Worm (Caenorhabditis elegans) whole organism, L2 larva: ENCODE measurements around the gene srt-28.
A peak's percentile ranks its signal among the peaks of the same experiment; 100 is the strongest.

Experiments
- C34F6.9 ChIP-seq: fragments of 150-350 bp; optimal IDR thresholded peaks from 2 replicates; lab custom pipeline; 2014; ENCODE audit warnings: missing biosample characterization, missing genetic modification characterization
- F13H6.1 ChIP-seq: sonication (generic microtip); optimal IDR thresholded peaks from 2 replicates; lab custom pipeline; 2016; ENCODE audit warnings: missing genetic modification characterization, missing compliant biosample characterization
- Y55F3AM.14 ChIP-seq: fragments of 200-800 bp; sonication (Bioruptor generic); optimal IDR thresholded peaks from 2 replicates; lab custom pipeline; 2018; ENCODE audit warnings: mild to moderate bottlenecking, missing genetic modification characterization, missing compliant biosample characterization
- ZK546.5 ChIP-seq: sonication (generic microtip); optimal IDR thresholded peaks from 2 replicates; lab custom pipeline; 2017; ENCODE audit warnings: missing biosample characterization, missing genetic modification characterization
- aly-2 ChIP-seq: fragments of 150-350 bp; optimal IDR thresholded peaks from 2 replicates; lab custom pipeline; 2014; ENCODE audit warnings: missing biosample characterization, missing genetic modification characterization
- ama-1 ChIP-seq: fragments of 150-350 bp; optimal IDR thresholded peaks from 2 replicates; lab custom pipeline; 2018; ENCODE audit warnings: inconsistent platforms
- blmp-1 ChIP-seq: sonication (generic microtip); optimal IDR thresholded peaks from 2 replicates; lab custom pipeline; 2017; ENCODE audit warnings: missing genetic modification characterization, mild to moderate bottlenecking, missing compliant biosample characterization, antibody characterized with exemption, moderate library complexity; ENCODE audit not compliant: insufficient read depth
- ceh-16 ChIP-seq: fragments of 150-350 bp; optimal IDR thresholded peaks from 2 replicates; lab custom pipeline; 2014; ENCODE audit warnings: missing biosample characterization, missing genetic modification characterization
- ceh-82 ChIP-seq: fragments of 150-350 bp; optimal IDR thresholded peaks from 2 replicates; lab custom pipeline; 2014; ENCODE audit warnings: missing biosample characterization, missing genetic modification characterization
- crh-2 ChIP-seq: sonication (generic microtip); optimal IDR thresholded peaks from 2 replicates; lab custom pipeline; 2017; ENCODE audit warnings: missing biosample characterization, missing genetic modification characterization
- dmd-4 ChIP-seq: sonication (generic microtip); optimal IDR thresholded peaks from 2 replicates; lab custom pipeline; 2017; ENCODE audit warnings: missing biosample characterization, missing genetic modification characterization
- elt-1 ChIP-seq: fragments of 150-350 bp; optimal IDR thresholded peaks from 2 replicates; lab custom pipeline; 2014; ENCODE audit warnings: missing biosample characterization, missing genetic modification characterization
- elt-3 ChIP-seq: sonication (generic microtip); optimal IDR thresholded peaks from 2 replicates; lab custom pipeline; 2017; ENCODE audit warnings: missing biosample characterization, missing genetic modification characterization
- fos-1 ChIP-seq: fragments of 150-350 bp; optimal IDR thresholded peaks from 2 replicates; lab custom pipeline; 2014; ENCODE audit warnings: missing biosample characterization, missing genetic modification characterization
- gmeb-1 ChIP-seq: fragments of 150-350 bp; optimal IDR thresholded peaks from 2 replicates; lab custom pipeline; 2014; ENCODE audit warnings: missing biosample characterization, missing genetic modification characterization
- lin-11 ChIP-seq: fragments of 150-350 bp; sonication (generic microtip); optimal IDR thresholded peaks from 2 replicates; lab custom pipeline; 2014; ENCODE audit warnings: missing biosample characterization, missing genetic modification characterization, inconsistent platforms, mixed read lengths
- lin-13 ChIP-seq: fragments of 150-350 bp; optimal IDR thresholded peaks from 2 replicates; lab custom pipeline; 2014; ENCODE audit warnings: missing biosample characterization, missing genetic modification reagents, missing genetic modification characterization
- lin-39 ChIP-seq: fragments of 150-350 bp; optimal IDR thresholded peaks from 2 replicates; lab custom pipeline; 2014; ENCODE audit warnings: missing biosample characterization, missing genetic modification reagents, missing genetic modification characterization
- lsy-2 ChIP-seq, 2 experiments: fragments of 150-350 bp in 1 of 2; sonication (generic microtip) in 1 of 2; optimal IDR thresholded peaks; 2 replicates each; lab custom pipeline; 2014 to 2017; ENCODE audit warnings: missing biosample characterization in 2 of 2, missing genetic modification characterization in 2 of 2
- mab-5 ChIP-seq: fragments of 150-350 bp; optimal IDR thresholded peaks from 2 replicates; lab custom pipeline; 2014; ENCODE audit warnings: missing biosample characterization, missing genetic modification characterization
- mdl-1 ChIP-seq, 2 experiments: fragments of 150-350 bp in 1 of 2; sonication (generic microtip) in 1 of 2; optimal IDR thresholded peaks; 2 replicates each; lab custom pipeline; 2017; ENCODE audit warnings: missing biosample characterization in 2 of 2, missing genetic modification characterization in 2 of 2
- nhr-10 ChIP-seq: sonication (generic microtip); optimal IDR thresholded peaks from 2 replicates; lab custom pipeline; 2017; ENCODE audit warnings: missing biosample characterization, missing genetic modification characterization
- nhr-11 ChIP-seq: fragments of 150-350 bp; optimal IDR thresholded peaks from 2 replicates; lab custom pipeline; 2014; ENCODE audit warnings: missing biosample characterization, missing genetic modification characterization
- nhr-12 ChIP-seq: fragments of 150-350 bp; optimal IDR thresholded peaks from 2 replicates; lab custom pipeline; 2014; ENCODE audit warnings: missing biosample characterization, missing genetic modification characterization
- nhr-25 ChIP-seq: fragments of 150-350 bp; sonication (generic microtip); optimal IDR thresholded peaks from 3 replicates; lab custom pipeline; 2014; ENCODE audit warnings: missing biosample characterization, missing genetic modification characterization
- nhr-6 ChIP-seq: fragments of 150-350 bp; optimal IDR thresholded peaks from 2 replicates; lab custom pipeline; 2014; ENCODE audit warnings: missing biosample characterization, missing genetic modification characterization
- nhr-77 ChIP-seq: fragments of 150-350 bp; optimal IDR thresholded peaks from 2 replicates; lab custom pipeline; 2014; ENCODE audit warnings: missing biosample characterization, missing genetic modification characterization
- peb-1 ChIP-seq: fragments of 150-350 bp; optimal IDR thresholded peaks from 2 replicates; lab custom pipeline; 2014; ENCODE audit warnings: missing biosample characterization, missing genetic modification characterization
- sem-4 ChIP-seq: fragments of 150-350 bp; optimal IDR thresholded peaks from 2 replicates; lab custom pipeline; 2014; ENCODE audit warnings: missing biosample characterization, missing genetic modification reagents, missing genetic modification characterization
- sma-3 ChIP-seq: sonication (generic microtip); optimal IDR thresholded peaks from 2 replicates; lab custom pipeline; 2016; ENCODE audit warnings: missing genetic modification reagents, missing genetic modification characterization, missing compliant biosample characterization
- snpc-4 ChIP-seq: fragments of 150-350 bp; optimal IDR thresholded peaks from 2 replicates; lab custom pipeline; 2014; ENCODE audit warnings: missing biosample characterization, missing genetic modification characterization
- unc-39 ChIP-seq: fragments of 150-350 bp; optimal IDR thresholded peaks from 2 replicates; lab custom pipeline; 2014; ENCODE audit warnings: missing biosample characterization, missing genetic modification characterization
- zag-1 ChIP-seq: fragments of 150-350 bp; optimal IDR thresholded peaks from 2 replicates; lab custom pipeline; 2014; ENCODE audit warnings: missing biosample characterization, missing genetic modification characterization
- ztf-1 ChIP-seq: fragments of 200-800 bp; sonication (Bioruptor generic); conservative IDR thresholded peaks from 2 replicates; pipeline ENCODE4 v1.3.6; 2022; ENCODE audit warnings: missing genetic modification characterization, missing compliant biosample characterization
- ztf-11 ChIP-seq: sonication (generic microtip); optimal IDR thresholded peaks from 2 replicates; lab custom pipeline; 2017; ENCODE audit warnings: missing biosample characterization, missing genetic modification characterization
- ztf-4 ChIP-seq: fragments of 150-350 bp; optimal IDR thresholded peaks from 2 replicates; lab custom pipeline; 2014; ENCODE audit warnings: missing biosample characterization, missing genetic modification characterization

Gene srt-28

DNA sequence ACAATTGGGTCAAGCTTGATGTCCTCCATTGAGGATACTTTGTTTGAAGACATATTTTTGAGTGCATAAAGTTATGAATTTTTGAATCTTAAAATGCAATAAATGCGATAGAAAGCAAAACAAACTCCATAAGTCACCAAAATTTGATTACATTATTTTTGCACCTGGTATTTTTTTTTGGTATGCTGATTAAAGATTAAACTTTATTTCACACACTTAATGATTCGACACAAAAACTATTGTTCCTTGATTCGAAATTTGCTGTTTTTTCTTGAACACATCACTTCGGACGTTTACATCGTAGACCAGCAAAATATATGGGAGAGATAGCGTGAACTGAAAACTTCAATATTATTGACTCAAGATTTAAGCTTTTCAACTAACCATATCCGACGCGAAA lies 26.8 kb upstream of the srt-28 start, which contains the start of gene srg-61:
TSS of gene srg-61 (minus strand) at position 101 of the 400 bp plus-strand sequence.
- TF ChIP-seq unc-39 (tag; lab: Kevin White, UChicago) (no peak), dmd-4 (tag; lab: Kevin White, UChicago) (no peak), nhr-77 (tag; lab: Kevin White, UChicago) (no peak), snpc-4 (no peak), gmeb-1 (tag; lab: Kevin White, UChicago) (no peak), nhr-25 (tag; lab: Kevin White, UChicago) (no peak), ceh-82 (no peak), mab-5 (no peak), C34F6.9 (tag; lab: Kevin White, UChicago) (no peak), ztf-11 (tag; lab: Kevin White, UChicago) (no peak), fos-1 (tag; lab: Kevin White, UChicago) (no peak), ceh-16 (tag; lab: Kevin White, UChicago) (no peak), lin-13 (GFP tag; lab: Kevin White, UChicago) (no peak), lin-39 (tag; lab: Kevin White, UChicago) (no peak), elt-1 (tag; lab: Kevin White, UChicago) (no peak), lsy-2 (tag; optimal IDR thresholded peaks at IDR 0.05; lab: Kevin White, UChicago) (no peak), crh-2 (no peak), Y55F3AM.14 (GFP tag; lab: Kevin White, UChicago) (no peak)

ce11 chrV:2739607-2740006 lies 26.2 kb upstream of the srt-28 start:
- TF ChIP-seq lin-39 (tag; lab: Kevin White, UChicago) = no peak
- peak; percentile 8 for TF ChIP-seq snpc-4
- TF ChIP-seq, all 48 proteins: peak for 1

- no peak for TF ChIP-seq ztf-1 (GFP tag; lab: Robert Waterston, UW)
- no peak for TF ChIP-seq lsy-2 (tag; optimal IDR thresholded peaks at IDR 0.05; lab: Kevin White, UChicago)
- no peak for TF ChIP-seq aly-2 (tag; lab: Kevin White, UChicago)
- no peak for TF ChIP-seq nhr-12 (tag; lab: Kevin White, UChicago)
- no peak for TF ChIP-seq nhr-11 (tag; lab: Kevin White, UChicago)
- no peak for TF ChIP-seq sem-4
- TF ChIP-seq ztf-4 (tag; lab: Kevin White, UChicago) = no peak
- TF ChIP-seq ZK546.5 (tag; lab: Kevin White, UChicago) = no peak
- TF ChIP-seq mdl-1 (tag; optimal IDR thresholded peaks at IDR 0.05; lab: Kevin White, UChicago) = no peak
- TF ChIP-seq mab-5 = no peak
- TF ChIP-seq nhr-10 (tag; lab: Kevin White, UChicago) = no peak
- TF ChIP-seq ama-1 (lab: Kevin White, UChicago) = no peak
Measured at ce11 chrV:2738174-2738573, 24.7 kb upstream of the srt-28 start, which contains the start of gene srg-56. Gene srg-56 (minus strand): TSS chrV:2738274.

DNA sequence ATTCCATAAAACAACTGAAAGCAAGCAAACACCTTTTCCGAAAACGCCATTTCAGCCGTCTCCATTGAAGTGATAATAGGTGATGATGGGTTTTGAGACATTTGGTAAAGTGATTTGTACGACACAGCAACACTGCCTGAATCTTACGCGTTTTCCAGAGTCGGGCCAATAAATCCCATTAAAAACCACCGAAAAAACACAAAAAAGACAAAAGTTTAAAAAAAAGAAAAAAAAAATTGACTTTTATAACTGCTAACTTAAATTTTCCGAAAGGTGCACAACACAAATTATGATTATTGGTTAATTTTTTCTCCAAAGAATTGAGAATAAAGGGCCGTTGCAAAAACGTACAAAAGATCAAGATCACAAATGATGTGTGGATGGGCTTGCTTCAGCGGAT lies 20.9 kb upstream of the srt-28 start, which contains the start of gene srg-57:
TSS of gene srg-57 (minus strand) at position 101 of the 400 bp plus-strand sequence.
- no peak for TF ChIP-seq zag-1 (tag; lab: Kevin White, UChicago)
- TF ChIP-seq nhr-6 (tag; lab: Kevin White, UChicago) = no peak
- no peak for TF ChIP-seq blmp-1
- TF ChIP-seq dmd-4 (tag; lab: Kevin White, UChicago) = no peak
- no peak for TF ChIP-seq ztf-11 (tag; lab: Kevin White, UChicago)
- no peak for TF ChIP-seq elt-3 (tag; lab: Kevin White, UChicago)
- no peak for TF ChIP-seq lin-11 (tag; lab: Kevin White, UChicago)
- no peak for TF ChIP-seq ceh-82
- no peak for TF ChIP-seq F13H6.1
- no peak for TF ChIP-seq Y55F3AM.14 (GFP tag; lab: Kevin White, UChicago)
- TF ChIP-seq peb-1 (tag; lab: Kevin White, UChicago) = no peak
- TF ChIP-seq lin-39 (tag; lab: Kevin White, UChicago) = no peak
- TF ChIP-seq gmeb-1 (tag; lab: Kevin White, UChicago) = no peak
- no peak for TF ChIP-seq ZK546.5 (tag; lab: Kevin White, UChicago)
- no peak for TF ChIP-seq sma-3 (GFP tag; lab: Kevin White, UChicago)
- TF ChIP-seq mab-5 = no peak
- no peak for TF ChIP-seq elt-1 (tag; lab: Kevin White, UChicago)
